Fruit fly (Drosophila melanogaster) whole organism, pupa: ENCODE data around the gene CG15760.

Experiments used
- CG10348 ChIP-seq: fragments of 200-800 bp; sonication (Bioruptor generic); IDR thresholded peaks from 2 replicates; pipeline ENCODE4 v1.3.6; 2022; ENCODE audit warnings: missing biosample characterization, missing genetic modification characterization
- CG12605 ChIP-seq: fragments of 200-800 bp; sonication (Bioruptor generic); IDR thresholded peaks from 2 replicates; pipeline ENCODE4 v1.3.6; 2022; ENCODE audit warnings: missing biosample characterization, missing genetic modification characterization
- CG13204 ChIP-seq: fragments of 200-800 bp; sonication (Bioruptor generic); optimal IDR thresholded peaks from 2 replicates; lab custom pipeline; 2018; ENCODE audit warnings: missing biosample characterization, mild to moderate bottlenecking, missing genetic modification characterization, moderate library complexity
- CG17806 ChIP-seq: fragments of 200-800 bp; sonication (Bioruptor generic); optimal IDR thresholded peaks from 2 replicates; lab custom pipeline; 2018; ENCODE audit warnings: missing biosample characterization, mild to moderate bottlenecking, missing genetic modification characterization, moderate library complexity
- CG4496 ChIP-seq: fragments of 200-800 bp; sonication (Bioruptor generic); IDR thresholded peaks from 3 replicates; pipeline ENCODE4 v1.3.6; 2022; ENCODE audit warnings: missing biosample characterization, missing genetic modification characterization
- CG8159 ChIP-seq: fragments of 200-800 bp; sonication (Bioruptor generic); optimal IDR thresholded peaks from 3 replicates; lab custom pipeline; 2018; ENCODE audit warnings: missing biosample characterization, mild to moderate bottlenecking, missing genetic modification characterization, moderate library complexity
- CG9948 ChIP-seq: fragments of 200-800 bp; sonication (Bioruptor generic); optimal IDR thresholded peaks from 2 replicates; lab custom pipeline; 2018; ENCODE audit warnings: missing biosample characterization, mild to moderate bottlenecking, missing genetic modification characterization, moderate library complexity
- D1 ChIP-seq: fragments of 200-800 bp; sonication (Bioruptor generic); optimal IDR thresholded peaks from 2 replicates; lab custom pipeline; 2018; ENCODE audit warnings: missing biosample characterization, mild to moderate bottlenecking, missing genetic modification characterization, moderate library complexity
- EcR ChIP-seq: fragments of 200-800 bp; sonication (Bioruptor generic); optimal IDR thresholded peaks from 3 replicates; lab custom pipeline; 2019; ENCODE audit warnings: missing biosample characterization, missing genetic modification characterization, mild to moderate bottlenecking, moderate library complexity, missing genetic modification reagents
- Pif1A ChIP-seq: fragments of 200-800 bp; sonication (Bioruptor generic); optimal IDR thresholded peaks from 3 replicates; lab custom pipeline; 2016; ENCODE audit warnings: missing biosample characterization, missing genetic modification characterization
- fd96Ca ChIP-seq: fragments of 200-800 bp; sonication (Bioruptor generic); IDR thresholded peaks from 3 replicates; pipeline ENCODE4 v1.3.6; 2022; ENCODE audit warnings: missing biosample characterization, missing genetic modification characterization

- TF ChIP-seq CG4496 (GFP tag; lab: Robert Waterston, UW) (no peak), CG9948 (tag; lab: Kevin White, UChicago) (no peak), EcR (no peak), CG13204 (GFP tag; lab: Kevin White, UChicago) (no peak), D1 (no peak), CG8159 (no peak), CG12605 (no peak), fd96Ca (no peak), CG10348 (no peak), CG17806 (no peak), Pif1A (GFP tag; lab: Kevin White, UChicago) (no peak)
Observed at dm6 chrX:13646175-13646574, 23.3 kb upstream of the CG15760 start.
